Fruit fly (Drosophila melanogaster) whole organism, embryonic: ENCODE results near the gene CG7120.

Experiments
- Abd-B ChIP-seq: fragments of 200-800 bp; sonication (Bioruptor generic); optimal IDR thresholded peaks from 2 replicates; lab custom pipeline; 2018; ENCODE audit warnings: missing biosample characterization, mild to moderate bottlenecking, missing genetic modification characterization, moderate library complexity
- Bteb2 ChIP-seq: fragments of 200-800 bp; sonication (Bioruptor generic); optimal IDR thresholded peaks from 2 replicates; lab custom pipeline; 2016; ENCODE audit warnings: missing biosample characterization, missing genetic modification characterization
- CG10959 ChIP-seq: fragments of 200-800 bp; sonication (Bioruptor generic); IDR thresholded peaks from 2 replicates; pipeline ENCODE4 v1.3.6; 2022; ENCODE audit warnings: missing biosample characterization, missing genetic modification characterization
- CG12236 ChIP-seq: fragments of 200-800 bp; sonication (Bioruptor generic); optimal IDR thresholded peaks from 2 replicates; lab custom pipeline; 2016; ENCODE audit warnings: missing biosample characterization, missing genetic modification characterization
- CG1233 ChIP-seq: fragments of 200-800 bp; sonication (Bioruptor generic); optimal IDR thresholded peaks from 4 replicates; lab custom pipeline; 2018; ENCODE audit warnings: missing biosample characterization, mild to moderate bottlenecking, missing genetic modification characterization
- CG12659 ChIP-seq: fragments of 200-800 bp; sonication (Bioruptor generic); optimal IDR thresholded peaks from 3 replicates; lab custom pipeline; 2017; ENCODE audit warnings: mild to moderate bottlenecking, missing biosample characterization, missing genetic modification reagents, missing genetic modification characterization
- CG14014 ChIP-seq: fragments of 200-800 bp; sonication (Bioruptor generic); IDR thresholded peaks from 2 replicates; pipeline ENCODE4 v1.3.6; 2022; ENCODE audit warnings: missing biosample characterization, missing genetic modification characterization
- CG14710 ChIP-seq: fragments of 200-800 bp; sonication (Bioruptor generic); optimal IDR thresholded peaks from 3 replicates; lab custom pipeline; 2019; ENCODE audit warnings: missing biosample characterization, mild to moderate bottlenecking, missing genetic modification characterization, moderate library complexity
- CG14860 ChIP-seq: fragments of 200-800 bp; sonication (Bioruptor generic); IDR thresholded peaks from 3 replicates; pipeline ENCODE4 v1.3.6; 2022; ENCODE audit warnings: missing biosample characterization, missing genetic modification characterization; ENCODE audit not compliant: partially characterized antibody
- CG1603 ChIP-seq: fragments of 200-800 bp; sonication (Bioruptor generic); optimal IDR thresholded peaks from 2 replicates; lab custom pipeline; 2019; ENCODE audit warnings: missing biosample characterization, mild to moderate bottlenecking, missing genetic modification characterization, moderate library complexity
- CG17568 ChIP-seq: fragments of 200-800 bp; sonication (Bioruptor generic); optimal IDR thresholded peaks from 2 replicates; lab custom pipeline; 2018; ENCODE audit warnings: missing biosample characterization, mild to moderate bottlenecking, missing genetic modification characterization, moderate library complexity
- CG2129 ChIP-seq: fragments of 200-800 bp; sonication (Bioruptor generic); IDR thresholded peaks from 2 replicates; pipeline ENCODE4 v1.3.6; 2022; ENCODE audit warnings: missing biosample characterization, missing genetic modification characterization; ENCODE audit not compliant: partially characterized antibody
- CG31441 ChIP-seq: fragments of 200-800 bp; sonication (Bioruptor generic); IDR thresholded peaks from 2 replicates; pipeline ENCODE4 v1.3.6; 2022; ENCODE audit warnings: missing biosample characterization, missing genetic modification characterization
- CG32772 ChIP-seq: fragments of 200-800 bp; sonication (Bioruptor generic); IDR thresholded peaks from 2 replicates; pipeline ENCODE4 v1.3.6; 2022; ENCODE audit warnings: missing biosample characterization, missing genetic modification characterization
- CG4328 ChIP-seq: fragments of 200-800 bp; sonication (Bioruptor generic); optimal IDR thresholded peaks from 3 replicates; lab custom pipeline; 2017; ENCODE audit warnings: missing biosample characterization, missing genetic modification reagents, missing genetic modification characterization
- CG4820 ChIP-seq: fragments of 200-800 bp; sonication (Bioruptor generic); optimal IDR thresholded peaks from 3 replicates; lab custom pipeline; 2016; ENCODE audit warnings: missing biosample characterization, missing genetic modification characterization
- CG4854 ChIP-seq: fragments of 200-800 bp; sonication (Bioruptor generic); optimal IDR thresholded peaks from 2 replicates; lab custom pipeline; 2016; ENCODE audit warnings: missing biosample characterization, missing genetic modification characterization, inconsistent platforms
- CG7556 ChIP-seq: fragments of 200-800 bp; sonication (Bioruptor generic); optimal IDR thresholded peaks from 2 replicates; lab custom pipeline; 2017; ENCODE audit warnings: missing biosample characterization, mild to moderate bottlenecking, missing genetic modification characterization
- CG8924 ChIP-seq: fragments of 200-800 bp; optimal IDR thresholded peaks from 3 replicates; lab custom pipeline; 2019; ENCODE audit warnings: missing biosample characterization, mild to moderate bottlenecking, missing genetic modification characterization, moderate library complexity
- CHES-1-like ChIP-seq: fragments of 200-800 bp; sonication (Bioruptor generic); optimal IDR thresholded peaks from 2 replicates; lab custom pipeline; 2016; ENCODE audit warnings: missing biosample characterization, missing genetic modification characterization
- Hmr ChIP-seq: fragments of 200-800 bp; sonication (Bioruptor generic); optimal IDR thresholded peaks from 3 replicates; lab custom pipeline; 2017; ENCODE audit warnings: mild to moderate bottlenecking, missing biosample characterization, missing genetic modification reagents, missing genetic modification characterization
- Hr51 ChIP-seq, 2 experiments: fragments of 200-800 bp; sonication (Bioruptor generic); optimal IDR thresholded peaks; 2 replicates in 1 of 2; 3 replicates in 1 of 2; lab custom pipeline; 2016 to 2018; ENCODE audit warnings: missing biosample characterization in 2 of 2, missing genetic modification characterization in 2 of 2, mild to moderate bottlenecking in 1 of 2, moderate library complexity in 1 of 2
- NC2β ChIP-seq: fragments of 200-800 bp; sonication (Bioruptor generic); optimal IDR thresholded peaks from 2 replicates; lab custom pipeline; 2016; ENCODE audit warnings: missing biosample characterization, missing genetic modification characterization
- PHDP ChIP-seq: fragments of 200-800 bp; sonication (Bioruptor generic); optimal IDR thresholded peaks from 3 replicates; lab custom pipeline; 2018; ENCODE audit warnings: missing biosample characterization, mild to moderate bottlenecking, missing genetic modification characterization, moderate library complexity
- Ravus ChIP-seq: fragments of 200-800 bp; sonication (Bioruptor generic); IDR thresholded peaks from 2 replicates; pipeline ENCODE4 v1.3.6; 2022; ENCODE audit warnings: missing biosample characterization, missing genetic modification characterization
- Sry-δ ChIP-seq: fragments of 200-800 bp; sonication (Bioruptor generic); optimal IDR thresholded peaks from 2 replicates; lab custom pipeline; 2016; ENCODE audit warnings: missing biosample characterization, missing genetic modification characterization
- Ssrp ChIP-seq: fragments of 200-800 bp; sonication (Bioruptor generic); optimal IDR thresholded peaks from 2 replicates; lab custom pipeline; 2018; ENCODE audit warnings: missing biosample characterization, mild to moderate bottlenecking, missing genetic modification characterization, moderate library complexity
- chn ChIP-seq: fragments of 200-800 bp; sonication (Bioruptor generic); optimal IDR thresholded peaks from 2 replicates; lab custom pipeline; 2016; ENCODE audit warnings: missing biosample characterization, missing genetic modification characterization
- croc ChIP-seq: fragments of 200-800 bp; sonication (Bioruptor generic); conservative IDR thresholded peaks from 3 replicates; pipeline ENCODE4 v1.3.6; 2022; ENCODE audit warnings: missing biosample characterization, missing genetic modification characterization
- eyg ChIP-seq: fragments of 200-800 bp; sonication (Bioruptor generic); optimal IDR thresholded peaks from 3 replicates; lab custom pipeline; 2016; ENCODE audit warnings: missing biosample characterization, missing genetic modification characterization
- gce ChIP-seq: fragments of 200-800 bp; sonication (Bioruptor generic); IDR thresholded peaks from 3 replicates; pipeline ENCODE4 v1.3.6; 2022; ENCODE audit warnings: missing biosample characterization, missing genetic modification characterization
- her ChIP-seq: fragments of 200-800 bp; sonication (Bioruptor generic); optimal IDR thresholded peaks from 2 replicates; lab custom pipeline; 2016; ENCODE audit warnings: missing biosample characterization, missing genetic modification characterization
- hkb ChIP-seq, 2 experiments: fragments of 200-800 bp in 1 of 2; fragments of >200 bp in 1 of 2; sonication (Bioruptor generic) in 1 of 2; IDR thresholded peaks in 1 of 2; optimal IDR thresholded peaks in 1 of 2; 2 replicates each; pipeline versions ENCODE4 v1.3.6 to Lab custom; 2017 to 2022; ENCODE audit warnings: missing biosample characterization in 1 of 2, missing genetic modification characterization in 1 of 2
- inv ChIP-seq: fragments of 200-800 bp; sonication (Bioruptor generic); IDR thresholded peaks from 2 replicates; pipeline ENCODE4 v1.3.6; 2022; ENCODE audit warnings: missing biosample characterization, missing genetic modification characterization; ENCODE audit not compliant: partially characterized antibody
- ken ChIP-seq: fragments of 200-800 bp; sonication (Bioruptor generic); IDR thresholded peaks from 3 replicates; pipeline ENCODE4 v1.3.6; 2022; ENCODE audit warnings: missing biosample characterization, missing genetic modification characterization
- klu ChIP-seq: fragments of 200-800 bp; sonication (Bioruptor generic); IDR thresholded peaks from 2 replicates; pipeline ENCODE4 v1.3.6; 2022; ENCODE audit warnings: missing biosample characterization, missing genetic modification characterization
- luna ChIP-seq: fragments of 200-800 bp; sonication (Bioruptor generic); optimal IDR thresholded peaks from 2 replicates; lab custom pipeline; 2016; ENCODE audit warnings: missing biosample characterization, missing genetic modification characterization
- onecut ChIP-seq: fragments of 200-800 bp; sonication (Bioruptor generic); IDR thresholded peaks from 2 replicates; pipeline ENCODE4 v1.3.6; 2022; ENCODE audit warnings: missing biosample characterization, missing genetic modification characterization
- ranshi ChIP-seq: fragments of 200-800 bp; sonication (Bioruptor generic); IDR thresholded peaks from 2 replicates; pipeline ENCODE4 v1.3.6; 2022; ENCODE audit warnings: missing biosample characterization, missing genetic modification characterization
- repo ChIP-seq: fragments of 200-800 bp; sonication (Bioruptor generic); optimal IDR thresholded peaks from 2 replicates; lab custom pipeline; 2016; ENCODE audit warnings: missing biosample characterization, missing genetic modification characterization
- row ChIP-seq: fragments of 200-800 bp; sonication (Bioruptor generic); IDR thresholded peaks from 3 replicates; pipeline ENCODE4 v1.3.6; 2022; ENCODE audit warnings: missing biosample characterization, missing genetic modification characterization
- salm ChIP-seq: fragments of 200-800 bp; sonication (Bioruptor generic); optimal IDR thresholded peaks from 2 replicates; lab custom pipeline; 2018; ENCODE audit warnings: missing biosample characterization, mild to moderate bottlenecking, missing genetic modification characterization
- so ChIP-seq: fragments of 200-800 bp; sonication (Bioruptor generic); IDR thresholded peaks from 3 replicates; pipeline ENCODE4 v1.3.6; 2022; ENCODE audit warnings: missing biosample characterization, missing genetic modification characterization
- sr ChIP-seq: fragments of 200-800 bp; sonication (Bioruptor generic); IDR thresholded peaks from 3 replicates; pipeline ENCODE4 v1.3.6; 2022; ENCODE audit warnings: missing biosample characterization, missing genetic modification characterization
- ssp ChIP-seq: fragments of 200-800 bp; sonication (Bioruptor generic); IDR thresholded peaks from 2 replicates; pipeline ENCODE4 v1.3.6; 2022; ENCODE audit warnings: missing biosample characterization, missing genetic modification characterization
- trh ChIP-seq: fragments of 200-800 bp; sonication (Bioruptor generic); optimal IDR thresholded peaks from 2 replicates; lab custom pipeline; 2016; ENCODE audit warnings: missing biosample characterization, missing genetic modification characterization
- tup ChIP-seq: fragments of 200-800 bp; sonication (Bioruptor generic); optimal IDR thresholded peaks from 2 replicates; lab custom pipeline; 2016; ENCODE audit warnings: missing biosample characterization, mild to moderate bottlenecking, missing genetic modification characterization, moderate library complexity
- vnd ChIP-seq: fragments of 200-800 bp; sonication (Bioruptor generic); IDR thresholded peaks from 3 replicates; pipeline ENCODE4 v1.3.6; 2022; ENCODE audit warnings: missing biosample characterization, missing genetic modification characterization; ENCODE audit not compliant: partially characterized antibody
- yki ChIP-seq: fragments of >200 bp; optimal IDR thresholded peaks from 3 replicates; lab custom pipeline; 2018
- zen2 ChIP-seq: fragments of 200-800 bp; sonication (Bioruptor generic); IDR thresholded peaks from 3 replicates; pipeline ENCODE4 v1.3.6; 2022; ENCODE audit warnings: missing biosample characterization, missing genetic modification characterization; ENCODE audit not compliant: partially characterized antibody
- zf30C ChIP-seq: fragments of 200-800 bp; sonication (Bioruptor generic); optimal IDR thresholded peaks from 3 replicates; lab custom pipeline; 2018; ENCODE audit warnings: missing biosample characterization, mild to moderate bottlenecking, missing genetic modification characterization

CG7120 gene

DNA sequence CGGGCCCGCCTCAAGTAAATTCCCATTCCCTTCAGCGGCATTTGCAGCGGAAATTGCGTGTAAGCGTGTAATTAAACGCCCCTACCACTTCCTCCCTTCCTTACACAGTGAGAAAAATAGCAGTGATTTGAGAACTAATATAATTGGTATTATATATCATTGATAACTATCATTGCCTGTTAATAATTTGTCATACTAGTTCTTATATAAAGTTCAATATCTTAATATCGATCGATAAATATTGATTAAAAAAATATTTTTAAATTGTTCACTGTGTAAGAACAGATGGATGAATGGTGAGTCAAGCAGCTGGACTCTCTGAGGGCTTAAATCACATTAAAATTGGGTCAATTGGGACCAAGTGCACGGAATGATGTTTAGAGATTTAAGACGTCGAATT, 49.2 kb downstream of the CG7120 start (continued):
- TF ChIP-seq Ssrp (tag; lab: Kevin White, UChicago) (peak; percentile 8), CG7556 (GFP tag; lab: Kevin White, UChicago) (peak; percentile 11), gce (GFP tag; lab: Robert Waterston, UW) (0 out of 3 replicates have a peak, but pooled peaks have one; percentile 41), her (no peak), CG14014 (GFP tag; lab: Robert Waterston, UW) (peak; percentile 49; the same call in 1 of the 2 replicates), Hmr (GFP tag; lab: Kevin White, UChicago) (peak; percentile 8), croc (GFP tag; lab: Robert Waterston, UW) (peak; percentile 42; the same call in 2 of the 3 replicates), CG14860 (no peak), Hr51 (GFP tag; optimal IDR thresholded peaks at IDR 0.05; lab: Kevin White, UChicago) (peak in 1 of 2 experiments; percentile 46), CG31441 (GFP tag; lab: Robert Waterston, UW) (peak; percentile 73), CG12659 (GFP tag; lab: Kevin White, UChicago) (peak; percentile 32), inv (no peak), CG2129 (GFP tag; lab: Robert Waterston, UW) (no peak), CG17568 (GFP tag; lab: Kevin White, UChicago) (no peak), Sry-δ (GFP tag; lab: Kevin White, UChicago) (no peak), so (GFP tag; lab: Robert Waterston, UW) (peak; percentile 52; the same call in 1 of the 3 replicates), zen2 (GFP tag; lab: Robert Waterston, UW) (no peak), CG14710 (tag; lab: Kevin White, UChicago) (peak; percentile 69), Bteb2 (no peak), onecut (GFP tag; lab: Robert Waterston, UW) (peak; percentile 46; the same call in 1 of the 2 replicates), klu (GFP tag; lab: Robert Waterston, UW) (no peak), trh (GFP tag; lab: Kevin White, UChicago) (no peak), CG1603 (tag; lab: Kevin White, UChicago) (no peak), CG4854 (GFP tag; lab: Kevin White, UChicago) (no peak), zf30C (GFP tag; lab: Kevin White, UChicago) (peak; percentile 49), sr (GFP tag; lab: Robert Waterston, UW) (no peak), tup (GFP tag; lab: Kevin White, UChicago) (no peak), CG8924 (tag; lab: Kevin White, UChicago) (peak; percentile 42), Ravus (GFP tag; lab: Robert Waterston, UW) (no peak), luna (GFP tag; lab: Kevin White, UChicago) (no peak), yki (lab: Kevin White, UChicago) (no peak), ken (GFP tag; lab: Robert Waterston, UW) (no peak), vnd (GFP tag; lab: Robert Waterston, UW) (no peak), CG12236 (GFP tag; lab: Kevin White, UChicago) (no peak), ranshi (GFP tag; lab: Robert Waterston, UW) (no peak), Abd-B (GFP tag; lab: Kevin White, UChicago) (no peak), CG4820 (GFP tag; lab: Kevin White, UChicago) (peak; percentile 43), repo (GFP tag; lab: Kevin White, UChicago) (no peak), CHES-1-like (GFP tag; lab: Kevin White, UChicago) (no peak), NC2β (GFP tag; lab: Kevin White, UChicago) (no peak), ssp (GFP tag; lab: Robert Waterston, UW) (0 out of 2 replicates have a peak, but pooled peaks have one; percentile 16), eyg (no peak), hkb (optimal IDR thresholded peaks at IDR 0.05; lab: Kevin White, UChicago) (no peak), hkb (GFP tag; IDR thresholded peaks at IDR 0.05; lab: Robert Waterston, UW) (peak; percentile 69; the same call in 1 of the 2 replicates), CG1233 (GFP tag; lab: Kevin White, UChicago) (no peak), CG10959 (GFP tag; lab: Robert Waterston, UW) (peak; percentile 41), salm (tag; lab: Kevin White, UChicago) (no peak), row (peak; percentile 66), PHDP (tag; lab: Kevin White, UChicago) (peak; percentile 29), CG4328 (GFP tag; lab: Kevin White, UChicago) (peak; percentile 8), CG32772 (GFP tag; lab: Robert Waterston, UW) (no peak), chn (GFP tag; lab: Kevin White, UChicago) (no peak)
